Worm (Caenorhabditis elegans) whole organism, L2 larva: ENCODE results near the gene grl-15.

Source experiments
- C34F6.9 ChIP-seq: fragments of 150-350 bp; optimal IDR thresholded peaks from 2 replicates; lab custom pipeline; 2014; ENCODE audit warnings: missing biosample characterization, missing genetic modification characterization
- F13H6.1 ChIP-seq: sonication (generic microtip); optimal IDR thresholded peaks from 2 replicates; lab custom pipeline; 2016; ENCODE audit warnings: missing genetic modification characterization, missing compliant biosample characterization
- R02D3.7 ChIP-seq: fragments of 150-350 bp; optimal IDR thresholded peaks from 2 replicates; lab custom pipeline; 2014; ENCODE audit warnings: missing biosample characterization, missing genetic modification characterization
- Y55F3AM.14 ChIP-seq: fragments of 200-800 bp; sonication (Bioruptor generic); optimal IDR thresholded peaks from 2 replicates; lab custom pipeline; 2018; ENCODE audit warnings: mild to moderate bottlenecking, missing genetic modification characterization, missing compliant biosample characterization
- ZK546.5 ChIP-seq: sonication (generic microtip); optimal IDR thresholded peaks from 2 replicates; lab custom pipeline; 2017; ENCODE audit warnings: missing biosample characterization, missing genetic modification characterization
- alr-1 ChIP-seq: fragments of 150-350 bp; optimal IDR thresholded peaks from 2 replicates; lab custom pipeline; 2014; ENCODE audit warnings: missing biosample characterization, missing genetic modification characterization
- aly-2 ChIP-seq: fragments of 150-350 bp; optimal IDR thresholded peaks from 2 replicates; lab custom pipeline; 2014; ENCODE audit warnings: missing biosample characterization, missing genetic modification characterization
- ama-1 ChIP-seq: fragments of 150-350 bp; optimal IDR thresholded peaks from 2 replicates; lab custom pipeline; 2018; ENCODE audit warnings: inconsistent platforms
- blmp-1 ChIP-seq: sonication (generic microtip); optimal IDR thresholded peaks from 2 replicates; lab custom pipeline; 2017; ENCODE audit warnings: missing genetic modification characterization, mild to moderate bottlenecking, missing compliant biosample characterization, antibody characterized with exemption, moderate library complexity; ENCODE audit not compliant: insufficient read depth
- ceh-16 ChIP-seq: fragments of 150-350 bp; optimal IDR thresholded peaks from 2 replicates; lab custom pipeline; 2014; ENCODE audit warnings: missing biosample characterization, missing genetic modification characterization
- ceh-82 ChIP-seq: fragments of 150-350 bp; optimal IDR thresholded peaks from 2 replicates; lab custom pipeline; 2014; ENCODE audit warnings: missing biosample characterization, missing genetic modification characterization
- crh-2 ChIP-seq: sonication (generic microtip); optimal IDR thresholded peaks from 2 replicates; lab custom pipeline; 2017; ENCODE audit warnings: missing biosample characterization, missing genetic modification characterization
- dmd-4 ChIP-seq: sonication (generic microtip); optimal IDR thresholded peaks from 2 replicates; lab custom pipeline; 2017; ENCODE audit warnings: missing biosample characterization, missing genetic modification characterization
- egl-27 ChIP-seq: sonication (generic microtip); optimal IDR thresholded peaks from 3 replicates; lab custom pipeline; 2017; ENCODE audit warnings: missing biosample characterization, missing genetic modification reagents, missing genetic modification characterization
- elt-1 ChIP-seq: fragments of 150-350 bp; optimal IDR thresholded peaks from 2 replicates; lab custom pipeline; 2014; ENCODE audit warnings: missing biosample characterization, missing genetic modification characterization
- elt-3 ChIP-seq: sonication (generic microtip); optimal IDR thresholded peaks from 2 replicates; lab custom pipeline; 2017; ENCODE audit warnings: missing biosample characterization, missing genetic modification characterization
- fos-1 ChIP-seq: fragments of 150-350 bp; optimal IDR thresholded peaks from 2 replicates; lab custom pipeline; 2014; ENCODE audit warnings: missing biosample characterization, missing genetic modification characterization
- gmeb-1 ChIP-seq: fragments of 150-350 bp; optimal IDR thresholded peaks from 2 replicates; lab custom pipeline; 2014; ENCODE audit warnings: missing biosample characterization, missing genetic modification characterization
- lin-11 ChIP-seq: fragments of 150-350 bp; sonication (generic microtip); optimal IDR thresholded peaks from 2 replicates; lab custom pipeline; 2014; ENCODE audit warnings: missing biosample characterization, missing genetic modification characterization, inconsistent platforms, mixed read lengths
- lin-13 ChIP-seq: fragments of 150-350 bp; optimal IDR thresholded peaks from 2 replicates; lab custom pipeline; 2014; ENCODE audit warnings: missing biosample characterization, missing genetic modification reagents, missing genetic modification characterization
- lin-39 ChIP-seq: fragments of 150-350 bp; optimal IDR thresholded peaks from 2 replicates; lab custom pipeline; 2014; ENCODE audit warnings: missing biosample characterization, missing genetic modification reagents, missing genetic modification characterization
- lsy-2 ChIP-seq, 2 experiments: fragments of 150-350 bp in 1 of 2; sonication (generic microtip) in 1 of 2; optimal IDR thresholded peaks; 2 replicates each; lab custom pipeline; 2014 to 2017; ENCODE audit warnings: missing biosample characterization in 2 of 2, missing genetic modification characterization in 2 of 2
- mab-5 ChIP-seq: fragments of 150-350 bp; optimal IDR thresholded peaks from 2 replicates; lab custom pipeline; 2014; ENCODE audit warnings: missing biosample characterization, missing genetic modification characterization
- mbf-1 ChIP-seq: sonication (generic microtip); optimal IDR thresholded peaks from 2 replicates; lab custom pipeline; 2017; ENCODE audit warnings: missing biosample characterization, missing genetic modification characterization
- mdl-1 ChIP-seq, 2 experiments: fragments of 150-350 bp in 1 of 2; sonication (generic microtip) in 1 of 2; optimal IDR thresholded peaks; 2 replicates each; lab custom pipeline; 2017; ENCODE audit warnings: missing biosample characterization in 2 of 2, missing genetic modification characterization in 2 of 2
- nhr-10 ChIP-seq: sonication (generic microtip); optimal IDR thresholded peaks from 2 replicates; lab custom pipeline; 2017; ENCODE audit warnings: missing biosample characterization, missing genetic modification characterization
- nhr-11 ChIP-seq: fragments of 150-350 bp; optimal IDR thresholded peaks from 2 replicates; lab custom pipeline; 2014; ENCODE audit warnings: missing biosample characterization, missing genetic modification characterization
- nhr-12 ChIP-seq: fragments of 150-350 bp; optimal IDR thresholded peaks from 2 replicates; lab custom pipeline; 2014; ENCODE audit warnings: missing biosample characterization, missing genetic modification characterization
- nhr-129 ChIP-seq: fragments of 150-350 bp; optimal IDR thresholded peaks from 2 replicates; lab custom pipeline; 2014; ENCODE audit warnings: missing biosample characterization, missing genetic modification characterization
- nhr-21 ChIP-seq: fragments of 150-350 bp; optimal IDR thresholded peaks from 2 replicates; lab custom pipeline; 2014; ENCODE audit warnings: missing biosample characterization, missing genetic modification characterization
- nhr-23 ChIP-seq: fragments of 150-350 bp; optimal IDR thresholded peaks from 2 replicates; lab custom pipeline; 2014; ENCODE audit warnings: missing biosample characterization, missing genetic modification reagents, missing genetic modification characterization
- nhr-237 ChIP-seq: fragments of 150-350 bp; optimal IDR thresholded peaks from 2 replicates; lab custom pipeline; 2014; ENCODE audit warnings: missing biosample characterization, missing genetic modification characterization
- nhr-25 ChIP-seq: fragments of 150-350 bp; sonication (generic microtip); optimal IDR thresholded peaks from 3 replicates; lab custom pipeline; 2014; ENCODE audit warnings: missing biosample characterization, missing genetic modification characterization
- nhr-6 ChIP-seq: fragments of 150-350 bp; optimal IDR thresholded peaks from 2 replicates; lab custom pipeline; 2014; ENCODE audit warnings: missing biosample characterization, missing genetic modification characterization
- nhr-77 ChIP-seq: fragments of 150-350 bp; optimal IDR thresholded peaks from 2 replicates; lab custom pipeline; 2014; ENCODE audit warnings: missing biosample characterization, missing genetic modification characterization
- peb-1 ChIP-seq: fragments of 150-350 bp; optimal IDR thresholded peaks from 2 replicates; lab custom pipeline; 2014; ENCODE audit warnings: missing biosample characterization, missing genetic modification characterization
- sem-4 ChIP-seq: fragments of 150-350 bp; optimal IDR thresholded peaks from 2 replicates; lab custom pipeline; 2014; ENCODE audit warnings: missing biosample characterization, missing genetic modification reagents, missing genetic modification characterization
- skn-1 ChIP-seq: sonication (generic microtip); optimal IDR thresholded peaks from 2 replicates; lab custom pipeline; 2017; ENCODE audit warnings: missing biosample characterization, missing genetic modification characterization
- sma-3 ChIP-seq: sonication (generic microtip); optimal IDR thresholded peaks from 2 replicates; lab custom pipeline; 2016; ENCODE audit warnings: missing genetic modification reagents, missing genetic modification characterization, missing compliant biosample characterization
- sma-9 ChIP-seq, 2 experiments: fragments of 150-350 bp in 1 of 2; sonication (generic microtip) in 1 of 2; optimal IDR thresholded peaks; 2 replicates each; lab custom pipeline; 2014 to 2016; ENCODE audit warnings: missing genetic modification characterization in 2 of 2, mild to moderate bottlenecking in 1 of 2, missing biosample characterization in 1 of 2, missing compliant biosample characterization in 1 of 2, missing genetic modification reagents in 1 of 2, moderate library complexity in 1 of 2
- snpc-4 ChIP-seq: fragments of 150-350 bp; optimal IDR thresholded peaks from 2 replicates; lab custom pipeline; 2014; ENCODE audit warnings: missing biosample characterization, missing genetic modification characterization
- unc-39 ChIP-seq: fragments of 150-350 bp; optimal IDR thresholded peaks from 2 replicates; lab custom pipeline; 2014; ENCODE audit warnings: missing biosample characterization, missing genetic modification characterization
- unc-55 ChIP-seq: fragments of 150-350 bp; sonication (generic microtip); optimal IDR thresholded peaks from 3 replicates; lab custom pipeline; 2014; ENCODE audit warnings: missing biosample characterization, missing genetic modification reagents, missing genetic modification characterization
- unc-62 ChIP-seq: fragments of 150-350 bp; optimal IDR thresholded peaks from 2 replicates; lab custom pipeline; 2014; ENCODE audit warnings: missing biosample characterization, missing genetic modification reagents, missing genetic modification characterization
- zag-1 ChIP-seq: fragments of 150-350 bp; optimal IDR thresholded peaks from 2 replicates; lab custom pipeline; 2014; ENCODE audit warnings: missing biosample characterization, missing genetic modification characterization
- ztf-1 ChIP-seq: fragments of 200-800 bp; sonication (Bioruptor generic); conservative IDR thresholded peaks from 2 replicates; pipeline ENCODE4 v1.3.6; 2022; ENCODE audit warnings: missing genetic modification characterization, missing compliant biosample characterization
- ztf-11 ChIP-seq: sonication (generic microtip); optimal IDR thresholded peaks from 2 replicates; lab custom pipeline; 2017; ENCODE audit warnings: missing biosample characterization, missing genetic modification characterization
- ztf-4 ChIP-seq: fragments of 150-350 bp; optimal IDR thresholded peaks from 2 replicates; lab custom pipeline; 2014; ENCODE audit warnings: missing biosample characterization, missing genetic modification characterization

grl-15 gene

ce11 chrIII:12251178-12251577 lies 15.4 kb upstream of the grl-15 start:
- TF ChIP-seq lin-39 (tag; lab: Kevin White, UChicago) (no peak), peb-1 (no peak), crh-2 (no peak), nhr-23 (tag; lab: Kevin White, UChicago) (no peak)

DNA sequence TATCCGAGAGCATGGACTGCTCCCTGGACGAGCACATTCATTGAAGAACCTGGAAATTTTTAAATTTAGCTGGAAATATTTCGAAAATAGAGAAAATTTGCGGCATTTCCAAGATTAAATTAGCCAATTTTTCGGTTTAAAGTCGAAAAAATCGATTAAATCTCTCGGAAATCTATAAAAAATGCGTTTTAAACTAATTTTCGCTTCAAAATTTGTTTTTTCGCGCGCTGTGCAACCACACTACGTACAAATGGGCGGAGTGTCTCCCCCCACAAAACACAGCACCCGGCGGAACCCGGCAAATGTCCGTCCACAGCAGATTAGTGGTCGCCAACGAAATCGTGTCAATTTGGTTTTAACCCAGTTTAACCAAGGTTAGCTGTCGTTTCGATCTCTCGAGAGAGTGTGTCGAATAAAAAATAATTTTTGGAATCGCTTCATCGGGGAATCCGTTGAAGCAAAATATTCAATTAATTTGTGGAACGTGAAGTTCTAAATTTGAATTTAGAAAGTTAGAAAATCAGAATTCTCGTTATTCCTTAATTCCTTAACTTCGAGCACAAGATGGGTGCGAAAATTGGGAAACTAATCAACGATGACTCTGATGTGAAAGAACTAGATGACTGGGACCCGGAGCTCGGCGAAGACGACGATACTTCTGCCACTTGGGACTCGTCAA lies 14.4 kb upstream of the grl-15 start, which contains the start of the genes tim-1 and Y75B8A.23:
Gene tim-1 (minus strand): TSS at position 51 of the 679 bp plus-strand sequence.
Gene Y75B8A.23 (plus strand): TSS at position 547 of the 679 bp plus-strand sequence.
- peak; percentile 89 for TF ChIP-seq nhr-129 (tag; lab: Kevin White, UChicago)
- TF ChIP-seq zag-1: peak; percentile 84
- no peak for TF ChIP-seq unc-62 (GFP tag; lab: Kevin White, UChicago)
- TF ChIP-seq nhr-25 (tag; lab: Kevin White, UChicago): peak; percentile 90
- TF ChIP-seq nhr-12: peak; percentile 53
- TF ChIP-seq R02D3.7: peak; percentile 52
- peak; percentile 32 for TF ChIP-seq ZK546.5
- peak; percentile 99 for TF ChIP-seq crh-2
- no peak for TF ChIP-seq peb-1
- peak; percentile 86 for TF ChIP-seq Y55F3AM.14 (GFP tag; lab: Kevin White, UChicago)
- TF ChIP-seq nhr-237 (tag; lab: Kevin White, UChicago): peak; percentile 37
- peak; percentile 90 for TF ChIP-seq ztf-4 (tag; lab: Kevin White, UChicago)
- no peak for TF ChIP-seq ztf-1
- TF ChIP-seq lin-13 (GFP tag; lab: Kevin White, UChicago): peak; percentile 96
- peak; percentile 66 to 85 for TF ChIP-seq mdl-1 (tag; optimal IDR thresholded peaks at IDR 0.05; lab: Kevin White, UChicago)
- no peak for TF ChIP-seq alr-1
- TF ChIP-seq ceh-82 (tag; lab: Kevin White, UChicago): peak; percentile 81
- no peak for TF ChIP-seq nhr-23 (tag; lab: Kevin White, UChicago)
- TF ChIP-seq nhr-10 (tag; lab: Kevin White, UChicago): peak; percentile 89
- TF ChIP-seq ztf-11 (tag; lab: Kevin White, UChicago): no peak
- TF ChIP-seq aly-2: peak; percentile 38
- TF ChIP-seq blmp-1 (tag; lab: Kevin White, UChicago): peak; percentile 65
- peak; percentile 24 for TF ChIP-seq skn-1
- TF ChIP-seq mab-5 (tag; lab: Kevin White, UChicago): peak; percentile 94
- TF ChIP-seq unc-55 (GFP tag; lab: Kevin White, UChicago): peak; percentile 92
- no peak for TF ChIP-seq elt-3 (tag; lab: Kevin White, UChicago)
- peak; percentile 98 for TF ChIP-seq sma-3 (GFP tag; lab: Kevin White, UChicago)
- peak; percentile 97 for TF ChIP-seq nhr-21 (tag; lab: Kevin White, UChicago)
- peak; percentile 84 for TF ChIP-seq nhr-77 (tag; lab: Kevin White, UChicago)
- TF ChIP-seq F13H6.1: peak; percentile 94
- peak; percentile 74 for TF ChIP-seq nhr-11 (tag; lab: Kevin White, UChicago)
- no peak for TF ChIP-seq lin-39 (tag; lab: Kevin White, UChicago)
- TF ChIP-seq nhr-6 (tag; lab: Kevin White, UChicago): peak; percentile 77
- peak; percentile 89 to 94 for TF ChIP-seq lsy-2 (tag; optimal IDR thresholded peaks at IDR 0.05; lab: Kevin White, UChicago)
- peak; percentile 77 for TF ChIP-seq ceh-16
- no peak for TF ChIP-seq mbf-1 (tag; lab: Kevin White, UChicago)
- peak; percentile 97 for TF ChIP-seq gmeb-1 (tag; lab: Kevin White, UChicago)
- TF ChIP-seq snpc-4 (tag; lab: Kevin White, UChicago): peak; percentile 100
- peak; percentile 93 for TF ChIP-seq lin-11 (tag; lab: Kevin White, UChicago)
- TF ChIP-seq unc-39: no peak
- peak; percentile 96 for TF ChIP-seq fos-1 (tag; lab: Kevin White, UChicago)
- peak; percentile 84 for TF ChIP-seq egl-27
- peak; percentile 84 for TF ChIP-seq C34F6.9 (tag; lab: Kevin White, UChicago)
- peak; percentile 99 for TF ChIP-seq sem-4 (tag; lab: Kevin White, UChicago)
- TF ChIP-seq ama-1: peak; percentile 99
- TF ChIP-seq dmd-4 (tag; lab: Kevin White, UChicago): peak; percentile 48
- peak; percentile 79 for TF ChIP-seq sma-9 (GFP tag; optimal IDR thresholded peaks at IDR 0.05; lab: Kevin White, UChicago)
- no peak for TF ChIP-seq sma-9 (tag; optimal IDR thresholded peaks at IDR 0.05; lab: Kevin White, UChicago)
- TF ChIP-seq elt-1: peak; percentile 53
